Fruit fly (Drosophila melanogaster): ENCODE results near the gene Scsalpha1.

The Scsalpha1 gene

DNA sequence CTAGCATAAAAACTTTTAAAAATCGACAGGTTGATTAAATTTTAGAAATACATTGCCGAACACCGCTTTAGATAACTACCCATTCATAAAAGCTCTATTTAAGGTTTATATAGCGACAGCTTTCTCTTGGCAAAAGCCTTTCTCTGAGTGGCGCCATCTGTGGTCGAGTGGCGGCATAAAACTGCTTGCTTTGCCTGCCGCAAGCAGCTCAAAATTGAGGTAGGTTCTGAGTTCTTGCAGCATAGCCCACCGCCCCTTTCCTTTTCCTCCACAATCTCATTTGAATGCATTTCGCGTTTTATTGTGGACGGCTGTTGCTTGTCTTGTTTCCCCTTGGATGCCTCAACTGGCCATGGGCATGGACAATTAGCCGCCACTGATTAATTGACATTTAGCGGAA is 46.2 kb upstream of the Scsalpha1 start (continued):
- TF ChIP-seq CG2875 (GFP tag; optimal IDR thresholded peaks at IDR 0.05), result peak; percentile 71
- TF ChIP-seq CG4854 (GFP tag; optimal IDR thresholded peaks at IDR 0.05), result no peak
- TF ChIP-seq NC2α (GFP tag; optimal IDR thresholded peaks at IDR 0.05), result peak; percentile 71
- TF ChIP-seq Hr51 (GFP tag; optimal IDR thresholded peaks at IDR 0.05), result peak; percentile 44 to 48
- TF ChIP-seq Elba2 (GFP tag; optimal IDR thresholded peaks at IDR 0.05), result no peak
- peak; percentile 61 for TF ChIP-seq CG3163 (GFP tag; optimal IDR thresholded peaks at IDR 0.05)
- TF ChIP-seq CG17328 (GFP tag; IDR thresholded peaks at IDR 0.05), result peak; percentile 66
- no peak for TF ChIP-seq inv (GFP tag; IDR thresholded peaks at IDR 0.05; ENCODE audit: partially characterized antibody)
- no peak for TF ChIP-seq CG11695 (GFP tag; IDR thresholded peaks at IDR 0.05)
- TF ChIP-seq Rfx (GFP tag; IDR thresholded peaks at IDR 0.05), result peak; percentile 82
- peak; percentile 57 for TF ChIP-seq Oli (tag; optimal IDR thresholded peaks at IDR 0.05)
- TF ChIP-seq CG9876 (GFP tag; optimal IDR thresholded peaks at IDR 0.05), result peak; percentile 53
- TF ChIP-seq CG8924 (tag; optimal IDR thresholded peaks at IDR 0.05), result peak; percentile 15
- TF ChIP-seq CG14050 (GFP tag; IDR thresholded peaks at IDR 0.05), result peak; percentile 22; the same call in 1 of the 3 replicates
- TF ChIP-seq Hr3 (GFP tag; optimal IDR thresholded peaks at IDR 0.05), result peak; percentile 54
- no peak for TF ChIP-seq klu (GFP tag; IDR thresholded peaks at IDR 0.05)
- TF ChIP-seq fd96Cb (tag; optimal IDR thresholded peaks at IDR 0.05), result no peak
- TF ChIP-seq CG4424 (GFP tag; optimal IDR thresholded peaks at IDR 0.05), result peak; percentile 58
- TF ChIP-seq Side (GFP tag; optimal IDR thresholded peaks at IDR 0.05), result peak; percentile 44
- peak; percentile 75 for TF ChIP-seq NC2β (GFP tag; optimal IDR thresholded peaks at IDR 0.05)
- TF ChIP-seq CG4730 (GFP tag; IDR thresholded peaks at IDR 0.05), result no peak
- peak in 1 of 2 experiments; percentile 69 for TF ChIP-seq bsh (GFP tag; optimal IDR thresholded peaks at IDR 0.05)
- TF ChIP-seq usp (GFP tag; optimal IDR thresholded peaks at IDR 0.05), result no peak
- TF ChIP-seq oc (tag; optimal IDR thresholded peaks at IDR 0.05), result peak; percentile 41
- no peak for TF ChIP-seq gfzf (GFP tag; optimal IDR thresholded peaks at IDR 0.05)
- peak; percentile 61 for TF ChIP-seq HLH3B (GFP tag; IDR thresholded peaks at IDR 0.05)
- TF ChIP-seq CG3281 (GFP tag; optimal IDR thresholded peaks at IDR 0.05), result no peak
- no peak for TF ChIP-seq zf30C (GFP tag; optimal IDR thresholded peaks at IDR 0.05)
- no peak for TF ChIP-seq CG3995 (GFP tag; optimal IDR thresholded peaks at IDR 0.05)
- TF ChIP-seq CG9817 (tag; optimal IDR thresholded peaks at IDR 0.05), result peak; percentile 32
- peak; percentile 86 for TF ChIP-seq Ets65A (GFP tag)
- TF ChIP-seq NFAT (GFP tag; IDR thresholded peaks at IDR 0.05), result peak; percentile 48; the same call in 1 of the 2 replicates
- TF ChIP-seq cato (GFP tag; optimal IDR thresholded peaks at IDR 0.05; ENCODE audit: borderline replicate concordance), result peak; percentile 37
- TF ChIP-seq CG33213 (GFP tag; optimal IDR thresholded peaks at IDR 0.05), result peak; percentile 37
- no peak for TF ChIP-seq CG31441 (GFP tag; IDR thresholded peaks at IDR 0.05)
- no peak; the same call in 1 of the 2 replicates for TF ChIP-seq ap (GFP tag; IDR thresholded peaks at IDR 0.05)
- TF ChIP-seq CG14710 (tag; optimal IDR thresholded peaks at IDR 0.05), result no peak
- peak; percentile 5 for TF ChIP-seq CG13296 (GFP tag; optimal IDR thresholded peaks at IDR 0.05)
- no peak for TF ChIP-seq CG2678 (tag; optimal IDR thresholded peaks at IDR 0.05)
- peak; percentile 19 for TF ChIP-seq fu2 (GFP tag; optimal IDR thresholded peaks at IDR 0.05)
- TF ChIP-seq CG16863 (GFP tag; optimal IDR thresholded peaks at IDR 0.05), result peak; percentile 71
- no peak for TF ChIP-seq ham (GFP tag; IDR thresholded peaks at IDR 0.05)
- TF ChIP-seq gcm (GFP tag; optimal IDR thresholded peaks at IDR 0.05), result peak; percentile 16
- peak; percentile 7 for TF ChIP-seq CG8290 (GFP tag; optimal IDR thresholded peaks at IDR 0.05)
- TF ChIP-seq CG8290 (tag; optimal IDR thresholded peaks at IDR 0.05), result peak; percentile 34 to 77
- TF ChIP-seq CG8765 (GFP tag; IDR thresholded peaks at IDR 0.05), result no peak
- peak; percentile 25 for TF ChIP-seq zfh2 (GFP tag; optimal IDR thresholded peaks at IDR 0.05)
- no peak for TF ChIP-seq Drgx (GFP tag; IDR thresholded peaks at IDR 0.05)
- TF ChIP-seq fd3F (GFP tag; optimal IDR thresholded peaks at IDR 0.05), result peak; percentile 24
- TF ChIP-seq CG13424 (tag; optimal IDR thresholded peaks at IDR 0.05), result peak; percentile 69
- no peak for TF ChIP-seq trh (GFP tag; optimal IDR thresholded peaks at IDR 0.05)
- TF ChIP-seq CG1024 (GFP tag; IDR thresholded peaks at IDR 0.05), result 0 out of 2 replicates have a peak, but pooled peaks have one; percentile 37

All from whole organism, embryonic.